Fruit fly (Drosophila melanogaster): ENCODE results near the gene Eip75B.

Gene Eip75B

dm6 chr3L:17915792-17916540 is 148.5 kb downstream of the Eip75B start:
- TF ChIP-seq CTCF (optimal IDR thresholded peaks at IDR 0.05) (no peak), CG8478 (optimal IDR thresholded peaks at IDR 0.05) (no peak)

DNA sequence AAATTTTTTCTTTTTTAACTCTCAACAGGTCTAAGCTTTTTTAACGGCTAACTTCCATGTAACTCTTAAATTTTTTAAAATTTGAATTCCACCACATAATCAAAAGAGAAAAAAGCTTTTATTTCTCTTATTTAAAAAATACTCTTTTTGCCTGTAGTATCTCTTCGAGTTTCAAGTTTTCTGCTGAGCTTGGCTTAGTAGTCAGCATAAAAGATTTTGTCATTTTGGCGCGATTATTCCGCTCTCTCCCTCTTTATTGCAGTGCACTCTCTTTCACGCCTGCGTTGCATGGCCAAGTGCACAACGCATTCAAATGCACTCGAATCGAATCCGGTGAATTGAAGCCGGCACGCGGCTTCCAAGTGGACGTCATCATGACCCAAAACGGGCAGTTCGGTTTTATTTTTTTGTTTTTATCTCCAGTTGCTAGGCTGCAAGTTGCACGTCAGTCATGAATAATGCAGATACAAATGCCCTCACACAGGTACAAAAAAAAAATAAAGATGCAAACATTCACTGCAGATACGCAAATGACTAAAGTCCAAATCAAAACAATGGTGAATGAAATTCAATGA is 150.4 kb downstream of the Eip75B start:
- TF ChIP-seq CG8478 (optimal IDR thresholded peaks at IDR 0.05) (no peak), CTCF (optimal IDR thresholded peaks at IDR 0.05) (no peak)

DNA sequence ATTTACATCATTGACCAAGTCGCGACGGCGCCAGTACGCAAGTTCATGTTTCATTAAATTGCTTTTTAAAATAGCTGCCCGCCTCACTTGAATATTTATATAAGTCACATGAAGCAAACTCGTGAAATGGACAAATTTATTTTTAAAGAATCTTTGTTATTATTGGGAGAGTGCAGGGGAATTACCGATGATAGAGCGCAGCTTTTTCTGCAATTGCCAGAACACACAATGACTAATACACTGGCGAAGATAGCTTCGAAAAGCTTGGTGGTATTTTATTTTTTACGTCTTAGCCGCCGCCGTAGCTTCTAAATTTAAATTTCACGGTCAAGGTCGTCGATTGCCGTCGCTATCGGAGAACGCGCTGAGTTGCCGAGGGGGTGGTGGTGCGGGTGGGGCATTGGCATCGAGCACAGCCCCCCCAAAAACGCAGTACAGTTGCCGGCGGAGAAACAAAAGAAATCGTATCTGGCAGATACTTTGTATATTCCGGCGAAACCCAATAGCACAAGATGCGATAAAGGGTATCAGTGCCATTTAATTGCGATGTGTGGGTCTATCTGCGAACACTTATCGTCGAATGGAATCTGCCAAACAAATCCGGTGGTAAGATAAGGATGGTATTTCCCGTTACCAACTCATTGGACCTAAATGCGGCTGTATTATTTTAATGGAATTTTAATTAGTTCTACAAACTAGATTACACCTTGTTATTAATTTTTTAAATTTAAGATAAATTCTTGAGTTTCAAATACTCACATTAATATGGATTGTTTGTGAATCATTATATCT is 151.3 kb downstream of the Eip75B start:
- TF ChIP-seq CTCF (optimal IDR thresholded peaks at IDR 0.05): no peak
- TF ChIP-seq CG8478 (optimal IDR thresholded peaks at IDR 0.05): no peak

dm6 chr3L:17912448-17912847 is 152.0 kb downstream of the Eip75B start, which contains the start of gene CG5290:
Gene CG5290, minus strand, starts transcription at chr3L:17912565.
- TF ChIP-seq CTCF (optimal IDR thresholded peaks at IDR 0.05) (no peak), CG8478 (optimal IDR thresholded peaks at IDR 0.05) (no peak)

DNA sequence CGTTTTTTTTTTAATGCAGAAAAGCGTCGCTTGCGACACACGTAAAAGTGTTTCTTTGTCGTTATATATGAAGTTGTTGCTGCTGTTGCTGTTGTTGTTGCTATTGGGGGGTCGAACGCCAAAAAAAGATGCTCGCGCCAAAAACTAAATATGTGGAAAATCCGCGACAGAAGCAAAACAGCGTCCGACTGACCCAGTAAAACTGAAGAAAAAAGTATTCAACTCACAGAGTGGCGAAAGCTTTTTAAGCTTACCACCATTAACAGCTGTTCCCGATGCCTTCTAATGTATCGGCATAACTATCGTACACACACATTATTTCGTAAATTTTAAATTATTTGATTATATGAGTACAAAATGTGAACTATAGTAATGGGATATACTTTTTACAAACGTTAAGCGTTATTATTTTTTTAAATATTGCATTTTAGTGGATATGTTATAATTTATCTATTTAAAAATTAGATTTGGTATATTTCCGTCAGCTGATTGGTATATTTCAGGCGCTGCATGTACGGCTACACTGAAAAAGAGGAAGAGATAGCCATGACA is 156.8 kb downstream of the Eip75B start, which contains the start of the genes Prestin and Wdr92:
Gene Prestin, minus strand, starts transcription at position 204 of the 552 bp plus-strand sequence.
Gene Wdr92, plus strand, starts transcription at position 535 of the 552 bp plus-strand sequence.
- TF ChIP-seq CG8478 (optimal IDR thresholded peaks at IDR 0.05) (no peak), CTCF (optimal IDR thresholded peaks at IDR 0.05) (no peak)

DNA sequence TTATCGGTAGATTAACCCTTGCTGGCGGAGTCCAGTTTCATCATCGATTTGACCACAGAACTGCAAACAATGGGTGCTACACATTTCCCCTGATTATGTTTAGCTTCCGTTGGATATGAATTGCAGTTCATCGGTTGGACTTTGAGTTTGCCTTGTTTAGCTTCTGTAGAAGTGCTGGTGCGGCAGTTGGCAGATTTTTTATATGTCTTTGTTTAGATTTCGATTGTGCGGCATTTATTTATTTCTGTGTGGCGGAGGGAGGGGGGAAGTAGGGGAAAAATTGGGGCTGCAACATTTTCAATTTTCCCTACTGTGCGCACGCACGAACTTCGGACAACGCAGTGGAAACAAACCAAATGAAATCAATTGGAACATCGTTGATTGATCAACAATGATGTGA is 158.7 kb downstream of the Eip75B start:
- no peak for TF ChIP-seq CG8478 (optimal IDR thresholded peaks at IDR 0.05)
- TF ChIP-seq CTCF (optimal IDR thresholded peaks at IDR 0.05): no peak

DNA sequence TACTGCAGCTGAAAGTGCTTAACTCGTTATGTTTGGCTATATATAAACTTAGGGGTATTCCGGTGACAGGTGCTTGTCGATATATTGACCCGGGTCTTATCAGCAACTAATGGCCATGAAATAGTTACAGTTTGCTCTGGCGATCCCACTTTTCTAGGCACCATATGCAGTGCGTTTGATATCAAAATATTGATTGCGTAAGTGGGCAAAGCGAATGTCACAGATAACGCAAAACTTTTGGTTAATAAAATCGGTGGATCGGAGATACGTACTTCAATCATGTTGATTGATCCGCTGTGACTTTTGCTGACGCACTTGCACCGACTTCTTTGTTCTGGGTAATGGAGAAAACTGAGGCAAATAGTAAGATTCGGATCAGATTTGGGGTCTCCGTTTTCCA is 159.9 kb downstream of the Eip75B start:
- TF ChIP-seq CTCF (optimal IDR thresholded peaks at IDR 0.05) (no peak), CG8478 (optimal IDR thresholded peaks at IDR 0.05) (no peak)

DNA sequence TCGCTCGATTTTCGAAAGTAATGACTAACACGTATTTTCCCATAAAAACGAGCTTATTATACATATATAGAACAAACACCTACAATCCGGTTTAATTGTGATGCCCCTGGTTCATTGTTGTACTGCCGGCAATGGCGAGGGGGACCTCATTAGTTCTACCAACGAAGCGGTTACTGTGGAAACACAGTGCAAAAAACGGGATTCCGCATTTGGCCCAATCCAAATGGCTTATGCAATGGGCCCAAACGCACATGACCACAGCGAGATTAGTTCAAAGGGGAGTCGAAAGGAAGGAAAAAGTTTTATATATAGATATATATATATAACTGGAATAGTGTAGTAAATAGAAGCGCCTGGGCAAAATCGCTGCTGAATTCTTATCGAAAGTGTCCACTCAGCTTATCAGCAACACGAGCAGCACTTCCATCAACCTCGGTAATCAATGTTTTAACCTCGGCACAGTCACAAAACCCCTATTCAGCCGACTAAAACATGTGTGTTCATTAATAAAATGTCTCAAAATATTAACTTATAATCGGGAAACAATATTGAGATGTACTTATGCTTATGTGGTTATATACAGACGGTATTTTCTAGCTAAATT is 160.6 kb downstream of the Eip75B start:
- TF ChIP-seq CTCF (optimal IDR thresholded peaks at IDR 0.05) (no peak), CG8478 (optimal IDR thresholded peaks at IDR 0.05) (no peak)

dm6 chr3L:17902621-17903020 is 161.9 kb downstream of the Eip75B start:
- TF ChIP-seq CG8478 (optimal IDR thresholded peaks at IDR 0.05) (no peak), CTCF (optimal IDR thresholded peaks at IDR 0.05) (no peak)

DNA sequence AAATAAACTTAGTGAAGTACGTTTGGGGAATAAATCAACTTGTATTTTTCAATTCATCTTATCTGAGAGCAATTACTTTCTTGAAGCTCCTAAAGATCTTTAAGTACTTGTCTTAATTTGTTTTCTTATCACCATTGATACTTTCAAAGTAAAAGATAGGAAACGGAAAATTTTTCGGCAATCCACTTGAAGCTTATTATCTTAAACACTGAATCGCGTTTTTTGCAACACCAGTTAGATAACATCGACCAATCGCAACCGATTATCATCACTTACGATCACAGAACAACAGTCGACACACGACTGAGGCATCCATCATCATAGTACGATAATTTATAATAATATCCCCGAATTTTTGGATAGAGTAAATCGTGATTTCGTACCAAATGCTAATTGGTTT is 162.3 kb downstream of the Eip75B start:
- no peak for TF ChIP-seq CTCF (optimal IDR thresholded peaks at IDR 0.05)
- TF ChIP-seq CG8478 (optimal IDR thresholded peaks at IDR 0.05): no peak
